Fruit fly (Drosophila melanogaster): ENCODE results near the gene alph.
A peak's percentile ranks its signal among the peaks of the same experiment; 100 is the strongest.

Gene alph

DNA sequence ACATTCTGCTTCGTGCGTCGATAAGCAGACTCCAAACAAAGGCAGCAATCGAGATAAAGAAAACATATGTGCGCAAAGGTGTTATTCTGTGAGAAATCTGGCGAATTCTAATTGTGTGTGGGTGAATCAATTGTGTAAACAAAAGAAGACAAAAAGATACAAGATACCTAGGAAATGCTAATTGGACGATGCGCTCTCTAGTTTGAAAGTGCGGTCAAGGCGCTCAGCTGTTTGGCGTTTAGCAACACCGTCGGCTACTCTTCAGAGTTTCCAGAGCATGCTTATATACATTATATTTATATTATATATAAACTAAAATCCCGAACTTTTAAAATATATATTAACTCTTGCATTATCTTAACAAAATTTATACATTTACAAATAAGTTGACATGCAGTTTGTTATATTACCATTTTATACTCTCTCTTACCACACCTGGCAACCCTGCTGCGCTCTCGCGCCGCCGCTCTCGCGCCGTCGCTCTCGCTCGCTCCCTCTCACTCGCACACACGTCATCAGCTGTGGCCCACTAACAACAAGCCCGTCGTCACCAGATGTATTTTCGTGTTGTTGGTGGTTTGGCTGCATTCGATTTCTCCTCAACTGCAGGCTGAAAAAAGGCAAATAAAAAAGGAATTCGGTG lies 27.0 kb downstream of the alph start, which contains the start of gene CG1907 (continued):
- peak; percentile 99 for TF ChIP-seq MBD-R2 (GFP tag; IDR thresholded peaks at IDR 0.05)
- TF ChIP-seq CG4707 (GFP tag; optimal IDR thresholded peaks at IDR 0.05): peak; percentile 85
- peak; percentile 82 for TF ChIP-seq pnt (GFP tag; optimal IDR thresholded peaks at IDR 0.05)
- TF ChIP-seq sd (tag; optimal IDR thresholded peaks at IDR 0.05): peak; percentile 87
- TF ChIP-seq so (GFP tag; IDR thresholded peaks at IDR 0.05): peak; percentile 98
- peak; percentile 78 for TF ChIP-seq Dip3 (GFP tag; optimal IDR thresholded peaks at IDR 0.05)
- TF ChIP-seq CG1602 (GFP tag; optimal IDR thresholded peaks at IDR 0.05): peak; percentile 98
- TF ChIP-seq CG4404 (GFP tag; IDR thresholded peaks at IDR 0.05): peak; percentile 97
- peak; percentile 78 for TF ChIP-seq Dp (GFP tag; optimal IDR thresholded peaks at IDR 0.05)
- peak; percentile 62 for TF ChIP-seq gcm2 (GFP tag; optimal IDR thresholded peaks at IDR 0.05)
- peak; percentile 78 for TF ChIP-seq zfh2 (GFP tag; optimal IDR thresholded peaks at IDR 0.05)
- no peak for TF ChIP-seq Sin3A (optimal IDR thresholded peaks at IDR 0.05)
- peak; percentile 97 for TF ChIP-seq CG1529 (GFP tag; optimal IDR thresholded peaks at IDR 0.05)
- peak; percentile 98 for TF ChIP-seq CG11085 (GFP tag; IDR thresholded peaks at IDR 0.05)
- TF ChIP-seq Poxn (GFP tag; IDR thresholded peaks at IDR 0.05): peak; percentile 90
- peak; percentile 90 for TF ChIP-seq abd-A (tag; optimal IDR thresholded peaks at IDR 0.05)
- peak; percentile 95 for TF ChIP-seq D19A (tag; optimal IDR thresholded peaks at IDR 0.05)
- peak; percentile 95 for TF ChIP-seq CG13123 (GFP tag; optimal IDR thresholded peaks at IDR 0.05)
- TF ChIP-seq pan (optimal IDR thresholded peaks at IDR 0.05): no peak
- peak in 1 of 2 experiments; percentile 99 for TF ChIP-seq pan (GFP tag; optimal IDR thresholded peaks at IDR 0.05 in 1 of 2, IDR thresholded peaks at IDR 0.05 in 1 of 2)
- peak; percentile 99 for TF ChIP-seq dmrt11E (tag; optimal IDR thresholded peaks at IDR 0.05)
- peak; percentile 90 for TF ChIP-seq chn (GFP tag; optimal IDR thresholded peaks at IDR 0.05)
- TF ChIP-seq B-H2 (GFP tag; optimal IDR thresholded peaks at IDR 0.05): peak; percentile 95
- peak; percentile 96 for TF ChIP-seq Gug (GFP tag; IDR thresholded peaks at IDR 0.05)
- TF ChIP-seq Atf3 (GFP tag; optimal IDR thresholded peaks at IDR 0.05): peak; percentile 71
- TF ChIP-seq cad (GFP tag; optimal IDR thresholded peaks at IDR 0.05): no peak
- no peak for TF ChIP-seq prd (optimal IDR thresholded peaks at IDR 0.05)
- peak; percentile 99 for TF ChIP-seq prd (GFP tag; IDR thresholded peaks at IDR 0.05)
- 0 out of 2 replicates have a peak, but pooled peaks have one; percentile 36 for TF ChIP-seq nerfin-2 (GFP tag; IDR thresholded peaks at IDR 0.05; ENCODE audit: partially characterized antibody)
- TF ChIP-seq Abd-B (GFP tag; optimal IDR thresholded peaks at IDR 0.05): peak; percentile 97
- peak; percentile 88 for TF ChIP-seq CG10565 (GFP tag; optimal IDR thresholded peaks at IDR 0.05)
- TF ChIP-seq slp2 (GFP tag; optimal IDR thresholded peaks at IDR 0.05): peak; percentile 83
- peak; percentile 86 for TF ChIP-seq fd102C (GFP tag; optimal IDR thresholded peaks at IDR 0.05)
- TF ChIP-seq Xbp1 (GFP tag; optimal IDR thresholded peaks at IDR 0.05): peak; percentile 98
- peak; percentile 95 for TF ChIP-seq CG8359 (GFP tag; optimal IDR thresholded peaks at IDR 0.05; ENCODE audit: borderline replicate concordance)
- peak; percentile 88 to 98 for TF ChIP-seq bsh (GFP tag; optimal IDR thresholded peaks at IDR 0.05)
- peak; percentile 98 for TF ChIP-seq CG6854 (GFP tag; optimal IDR thresholded peaks at IDR 0.05)
- peak; percentile 97 for TF ChIP-seq gce (GFP tag; IDR thresholded peaks at IDR 0.05)
- peak; percentile 75 for TF ChIP-seq ERR (GFP tag; optimal IDR thresholded peaks at IDR 0.05)
- TF ChIP-seq Antp (GFP tag; optimal IDR thresholded peaks at IDR 0.05): peak; percentile 80
- TF ChIP-seq CG2712 (tag; optimal IDR thresholded peaks at IDR 0.05): peak; percentile 99
- peak; percentile 98 for TF ChIP-seq CG32772 (GFP tag; IDR thresholded peaks at IDR 0.05)
- peak; percentile 96 for TF ChIP-seq CG12299 (tag; optimal IDR thresholded peaks at IDR 0.05)
- peak; percentile 98 for TF ChIP-seq Ssrp (tag; optimal IDR thresholded peaks at IDR 0.05)
- TF ChIP-seq dati (GFP tag; IDR thresholded peaks at IDR 0.05): peak; percentile 93
- TF ChIP-seq az2 (GFP tag; optimal IDR thresholded peaks at IDR 0.05): peak; percentile 97
- TF ChIP-seq Dad (GFP tag; optimal IDR thresholded peaks at IDR 0.05): peak; percentile 85
- TF ChIP-seq psq (GFP tag; optimal IDR thresholded peaks at IDR 0.05): peak; percentile 91
- TF ChIP-seq CG32767 (GFP tag; IDR thresholded peaks at IDR 0.05): peak; percentile 99
- peak; percentile 71 for TF ChIP-seq CG1792 (GFP tag; optimal IDR thresholded peaks at IDR 0.05)
- peak; percentile 98 for TF ChIP-seq CG14014 (GFP tag; IDR thresholded peaks at IDR 0.05)
- no peak for TF ChIP-seq Hr39 (optimal IDR thresholded peaks at IDR 0.05)

Data from whole organism, embryonic.